Fruit fly (Drosophila melanogaster) whole organism, embryonic: ENCODE measurements around the gene CG33293.

Source experiments
- Adf1 ChIP-seq: fragments of 200-800 bp; sonication (Bioruptor generic); IDR thresholded peaks from 2 replicates; pipeline ENCODE4 v1.3.6; 2022; ENCODE audit warnings: missing biosample characterization, missing genetic modification characterization
- Asciz ChIP-seq: fragments of 200-800 bp; sonication (Bioruptor generic); optimal IDR thresholded peaks from 2 replicates; lab custom pipeline; 2017; ENCODE audit warnings: missing biosample characterization, mild to moderate bottlenecking, missing genetic modification characterization, missing genetic modification reagents
- CG10147 ChIP-seq: fragments of 200-800 bp; sonication (Bioruptor generic); optimal IDR thresholded peaks from 2 replicates; lab custom pipeline; 2019; ENCODE audit warnings: missing biosample characterization, mild to moderate bottlenecking, missing genetic modification characterization, moderate library complexity
- CG10209 ChIP-seq: fragments of 200-800 bp; sonication (Bioruptor generic); optimal IDR thresholded peaks from 3 replicates; lab custom pipeline; 2017; ENCODE audit warnings: missing biosample characterization, mild to moderate bottlenecking, missing genetic modification characterization, missing genetic modification reagents
- CG10979 ChIP-seq: fragments of 200-800 bp; sonication (Bioruptor generic); optimal IDR thresholded peaks from 2 replicates; lab custom pipeline; 2018; ENCODE audit warnings: missing biosample characterization, mild to moderate bottlenecking, missing genetic modification characterization, moderate library complexity
- CG12104 ChIP-seq: fragments of 200-800 bp; sonication (Bioruptor generic); optimal IDR thresholded peaks from 3 replicates; lab custom pipeline; 2016; ENCODE audit warnings: missing biosample characterization, missing genetic modification characterization
- CG12391 ChIP-seq: fragments of 200-800 bp; sonication (Bioruptor generic); optimal IDR thresholded peaks from 3 replicates; lab custom pipeline; 2018; ENCODE audit warnings: missing biosample characterization, mild to moderate bottlenecking, missing genetic modification characterization, moderate library complexity
- CG12659 ChIP-seq: fragments of 200-800 bp; sonication (Bioruptor generic); optimal IDR thresholded peaks from 3 replicates; lab custom pipeline; 2017; ENCODE audit warnings: mild to moderate bottlenecking, missing biosample characterization, missing genetic modification reagents, missing genetic modification characterization
- CG13296 ChIP-seq: fragments of 200-800 bp; sonication (Bioruptor generic); optimal IDR thresholded peaks from 3 replicates; lab custom pipeline; 2018; ENCODE audit warnings: missing biosample characterization, mild to moderate bottlenecking, missing genetic modification characterization
- CG13624 ChIP-seq: fragments of 200-800 bp; sonication (Bioruptor generic); optimal IDR thresholded peaks from 2 replicates; lab custom pipeline; 2016; ENCODE audit warnings: missing biosample characterization, missing genetic modification characterization
- CG13775 ChIP-seq: fragments of 200-800 bp; sonication (Bioruptor generic); optimal IDR thresholded peaks from 3 replicates; lab custom pipeline; 2017; ENCODE audit warnings: missing biosample characterization, mild to moderate bottlenecking, missing genetic modification characterization
- CG15073 ChIP-seq: fragments of 200-800 bp; sonication (Bioruptor generic); optimal IDR thresholded peaks from 2 replicates; lab custom pipeline; 2016; ENCODE audit warnings: missing biosample characterization, missing genetic modification characterization
- CG15696 ChIP-seq: fragments of 200-800 bp; sonication (Bioruptor generic); optimal IDR thresholded peaks from 2 replicates; lab custom pipeline; 2019; ENCODE audit warnings: missing biosample characterization, mild to moderate bottlenecking, missing genetic modification characterization, moderate library complexity
- CG17385 ChIP-seq: fragments of 200-800 bp; sonication (Bioruptor generic); optimal IDR thresholded peaks from 3 replicates; lab custom pipeline; 2018; ENCODE audit warnings: missing biosample characterization, mild to moderate bottlenecking, missing genetic modification characterization
- CG2129 ChIP-seq: fragments of 200-800 bp; sonication (Bioruptor generic); IDR thresholded peaks from 2 replicates; pipeline ENCODE4 v1.3.6; 2022; ENCODE audit warnings: missing biosample characterization, missing genetic modification characterization; ENCODE audit not compliant: partially characterized antibody
- CG31441 ChIP-seq: fragments of 200-800 bp; sonication (Bioruptor generic); IDR thresholded peaks from 2 replicates; pipeline ENCODE4 v1.3.6; 2022; ENCODE audit warnings: missing biosample characterization, missing genetic modification characterization
- CG3281 ChIP-seq: fragments of 200-800 bp; sonication (Bioruptor generic); optimal IDR thresholded peaks from 3 replicates; lab custom pipeline; 2017; ENCODE audit warnings: missing biosample characterization, mild to moderate bottlenecking, missing genetic modification characterization
- CG3995 ChIP-seq: fragments of 200-800 bp; sonication (Bioruptor generic); optimal IDR thresholded peaks from 3 replicates; lab custom pipeline; 2016; ENCODE audit warnings: missing biosample characterization, missing genetic modification characterization
- CG42726 ChIP-seq: fragments of 200-800 bp; sonication (Bioruptor generic); IDR thresholded peaks from 2 replicates; pipeline ENCODE4 v1.3.6; 2022; ENCODE audit warnings: missing biosample characterization, missing genetic modification characterization; ENCODE audit not compliant: partially characterized antibody
- CG6813 ChIP-seq: fragments of 200-800 bp; sonication (Bioruptor generic); optimal IDR thresholded peaks from 2 replicates; lab custom pipeline; 2017; ENCODE audit warnings: missing biosample characterization, missing genetic modification characterization, mild to moderate bottlenecking, moderate library complexity, missing genetic modification reagents
- CG7556 ChIP-seq: fragments of 200-800 bp; sonication (Bioruptor generic); optimal IDR thresholded peaks from 2 replicates; lab custom pipeline; 2017; ENCODE audit warnings: missing biosample characterization, mild to moderate bottlenecking, missing genetic modification characterization
- D ChIP-seq, 2 experiments: fragments of 200-800 bp in 1 of 2; fragments of >200 bp in 1 of 2; sonication (Bioruptor generic) in 1 of 2; optimal IDR thresholded peaks; 2 replicates in 1 of 2; 3 replicates in 1 of 2; lab custom pipeline; 2017; ENCODE audit warnings: mild to moderate bottlenecking in 1 of 2, missing biosample characterization in 1 of 2, missing genetic modification characterization in 1 of 2, missing genetic modification reagents in 1 of 2
- HHEX ChIP-seq: fragments of 200-800 bp; sonication (Bioruptor generic); optimal IDR thresholded peaks from 3 replicates; lab custom pipeline; 2017; ENCODE audit warnings: missing biosample characterization, mild to moderate bottlenecking, missing genetic modification characterization, missing genetic modification reagents
- HmgZ ChIP-seq: fragments of 200-800 bp; sonication (Bioruptor generic); optimal IDR thresholded peaks from 2 replicates; lab custom pipeline; 2018; ENCODE audit warnings: missing biosample characterization, mild to moderate bottlenecking, missing genetic modification characterization
- Mes4 ChIP-seq: fragments of 200-800 bp; sonication (Bioruptor generic); optimal IDR thresholded peaks from 2 replicates; lab custom pipeline; 2016; ENCODE audit warnings: missing biosample characterization, missing genetic modification characterization
- NFAT ChIP-seq: fragments of 200-800 bp; sonication (Bioruptor generic); IDR thresholded peaks from 2 replicates; pipeline ENCODE4 v1.3.6; 2022; ENCODE audit warnings: missing biosample characterization, missing genetic modification characterization
- NK7.1 ChIP-seq: fragments of 200-800 bp; sonication (Bioruptor generic); optimal IDR thresholded peaks from 3 replicates; lab custom pipeline; 2016; ENCODE audit warnings: missing biosample characterization, missing genetic modification characterization
- Opbp ChIP-seq: fragments of 200-800 bp; sonication (Bioruptor generic); IDR thresholded peaks from 3 replicates; pipeline ENCODE4 v1.3.6; 2022; ENCODE audit warnings: missing biosample characterization, missing genetic modification characterization; ENCODE audit not compliant: partially characterized antibody
- Taf1 ChIP-seq: fragments of 200-800 bp; sonication (Bioruptor generic); IDR thresholded peaks from 2 replicates; pipeline ENCODE4 v1.3.6; 2022; ENCODE audit warnings: missing biosample characterization, missing genetic modification characterization
- Trl ChIP-seq, 3 experiments: fragments of >200 bp in 2 of 3; fragments of 200-800 bp in 1 of 3; sonication (Bioruptor generic) in 1 of 3; optimal IDR thresholded peaks; 2 replicates in 1 of 3; 3 replicates in 2 of 3; lab custom pipeline; 2016 to 2017; ENCODE audit warnings: missing biosample characterization in 1 of 3, missing genetic modification characterization in 1 of 3
- amos ChIP-seq: fragments of 200-800 bp; sonication (Bioruptor generic); IDR thresholded peaks from 2 replicates; pipeline ENCODE4 v1.3.6; 2022; ENCODE audit warnings: missing biosample characterization, missing genetic modification characterization; ENCODE audit not compliant: partially characterized antibody
- caup ChIP-seq: fragments of 200-800 bp; sonication (Bioruptor generic); optimal IDR thresholded peaks from 3 replicates; lab custom pipeline; 2017; ENCODE audit warnings: missing biosample characterization, mild to moderate bottlenecking, missing genetic modification characterization, moderate library complexity; ENCODE audit not compliant: severe bottlenecking
- dmrt99B ChIP-seq: fragments of 200-800 bp; sonication (Bioruptor generic); optimal IDR thresholded peaks from 2 replicates; lab custom pipeline; 2018; ENCODE audit warnings: missing biosample characterization, mild to moderate bottlenecking, missing genetic modification characterization, moderate library complexity
- dpn ChIP-seq, 2 experiments: fragments of 200-800 bp; sonication (Bioruptor generic); optimal IDR thresholded peaks; 3 replicates each; lab custom pipeline; 2016; ENCODE audit warnings: missing biosample characterization in 2 of 2, missing genetic modification characterization in 2 of 2
- emc ChIP-seq: fragments of 200-800 bp; sonication (Bioruptor generic); optimal IDR thresholded peaks from 2 replicates; lab custom pipeline; 2016; ENCODE audit warnings: missing biosample characterization, missing genetic modification characterization
- en ChIP-seq: fragments of 200-800 bp; sonication (Bioruptor generic); optimal IDR thresholded peaks from 2 replicates; lab custom pipeline; 2016; ENCODE audit warnings: missing biosample characterization, missing genetic modification characterization
- gem ChIP-seq: fragments of 200-800 bp; sonication (Bioruptor generic); optimal IDR thresholded peaks from 2 replicates; lab custom pipeline; 2019; ENCODE audit warnings: missing biosample characterization, mild to moderate bottlenecking, missing genetic modification characterization, moderate library complexity
- grau ChIP-seq: fragments of 200-800 bp; optimal IDR thresholded peaks from 3 replicates; lab custom pipeline; 2019; ENCODE audit warnings: missing biosample characterization, mild to moderate bottlenecking, missing genetic modification characterization, moderate library complexity
- gt ChIP-seq: fragments of 200-800 bp; sonication (Bioruptor generic); IDR thresholded peaks from 2 replicates; pipeline ENCODE4 v1.3.6; 2022; ENCODE audit warnings: missing biosample characterization, missing genetic modification characterization
- kay ChIP-seq: fragments of 200-800 bp; sonication (Bioruptor generic); optimal IDR thresholded peaks from 2 replicates; lab custom pipeline; 2016; ENCODE audit warnings: missing biosample characterization, missing genetic modification characterization
- nmo ChIP-seq: fragments of 200-800 bp; sonication (Bioruptor generic); optimal IDR thresholded peaks from 2 replicates; lab custom pipeline; 2018; ENCODE audit warnings: missing biosample characterization, mild to moderate bottlenecking, missing genetic modification characterization, moderate library complexity
- org-1 ChIP-seq: fragments of 200-800 bp; sonication (Bioruptor generic); optimal IDR thresholded peaks from 2 replicates; lab custom pipeline; 2017; ENCODE audit warnings: missing biosample characterization, missing genetic modification characterization
- psq ChIP-seq: fragments of 200-800 bp; sonication (Bioruptor generic); optimal IDR thresholded peaks from 2 replicates; lab custom pipeline; 2017; ENCODE audit warnings: missing biosample characterization, missing genetic modification characterization
- sens ChIP-seq: fragments of 200-800 bp; sonication (Bioruptor generic); peaks from one replicate; lab custom pipeline; 2016; ENCODE audit warnings: missing biosample characterization, missing genetic modification characterization
- zf30C ChIP-seq: fragments of 200-800 bp; sonication (Bioruptor generic); optimal IDR thresholded peaks from 3 replicates; lab custom pipeline; 2018; ENCODE audit warnings: missing biosample characterization, mild to moderate bottlenecking, missing genetic modification characterization
- zfh1 ChIP-seq: fragments of 200-800 bp; sonication (Bioruptor generic); IDR thresholded peaks from 3 replicates; pipeline ENCODE4 v1.3.6; 2022; ENCODE audit warnings: missing biosample characterization, missing genetic modification characterization

The CG33293 gene

DNA sequence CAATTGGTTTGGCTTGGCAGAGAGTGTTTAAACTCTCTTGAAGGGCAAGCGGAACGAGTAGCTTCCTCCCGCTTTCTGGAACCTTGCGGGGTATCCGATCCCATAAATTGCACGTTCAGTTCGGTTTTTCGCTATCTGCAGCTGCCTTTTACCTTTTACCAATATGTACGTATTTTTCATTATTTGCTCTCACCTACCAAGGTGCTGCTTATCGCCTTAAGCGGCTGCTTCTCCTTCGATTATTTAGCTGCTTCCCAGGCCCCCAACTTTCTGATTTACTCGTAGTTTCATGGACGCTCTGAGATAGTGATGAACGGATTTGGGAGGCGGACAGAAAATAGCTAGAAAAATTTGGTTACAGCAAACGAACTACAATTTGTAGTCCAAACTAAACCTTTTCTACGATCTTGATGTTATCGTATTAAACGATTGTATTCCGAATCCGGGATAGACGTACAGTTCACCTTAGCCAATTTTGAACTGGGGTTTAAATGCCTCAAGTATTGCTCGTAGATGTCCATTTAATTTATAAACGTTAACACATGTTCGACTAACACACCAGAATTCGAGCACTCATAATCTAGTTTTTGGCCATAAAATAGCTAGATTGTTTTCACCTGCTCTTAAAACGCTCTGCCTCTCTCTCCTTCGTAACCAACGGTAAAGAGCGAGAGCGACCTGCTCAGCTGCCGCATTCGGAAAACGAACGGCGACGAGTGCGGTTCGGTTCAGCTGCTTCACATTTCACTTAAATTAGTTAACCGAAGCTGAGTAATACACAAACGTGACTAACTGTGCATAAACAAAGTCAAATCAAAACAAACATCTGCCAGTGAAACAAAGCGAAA is 23.9 kb upstream of the CG33293 start (continued):
- peak; percentile 2 for TF ChIP-seq Asciz (GFP tag; lab: Kevin White, UChicago)
- TF ChIP-seq CG15696: peak; percentile 9
- TF ChIP-seq Taf1: 0 out of 2 replicates have a peak, but pooled peaks have one; percentile 9
- peak; percentile 44 for TF ChIP-seq HmgZ (tag; lab: Kevin White, UChicago)
- peak; percentile 32 for TF ChIP-seq CG12104 (GFP tag; lab: Kevin White, UChicago)
- peak; percentile 42 for TF ChIP-seq CG13775 (GFP tag; lab: Kevin White, UChicago)
- peak; percentile 86 for TF ChIP-seq sens (GFP tag; lab: Kevin White, UChicago)
- TF ChIP-seq caup (GFP tag; lab: Kevin White, UChicago): no peak
- TF ChIP-seq nmo (GFP tag; lab: Kevin White, UChicago): peak; percentile 46
- peak; percentile 2 for TF ChIP-seq CG3995
- no peak; the same call in 1 of the 2 replicates for TF ChIP-seq Adf1 (GFP tag; lab: Robert Waterston, UW)
- peak; percentile 37 for TF ChIP-seq CG10209 (GFP tag; lab: Kevin White, UChicago)
- TF ChIP-seq CG42726 (GFP tag; lab: Robert Waterston, UW): 0 out of 2 replicates have a peak, but pooled peaks have one; percentile 29
- peak; percentile 22 for TF ChIP-seq NK7.1
- TF ChIP-seq CG2129 (GFP tag; lab: Robert Waterston, UW): no peak
- peak; percentile 67 for TF ChIP-seq grau
- no peak for TF ChIP-seq Mes4 (GFP tag; lab: Kevin White, UChicago)
- 0 out of 2 replicates have a peak, but pooled peaks have one; percentile 23 for TF ChIP-seq CG31441
- peak; percentile 43 for TF ChIP-seq org-1 (GFP tag; lab: Kevin White, UChicago)
- peak; percentile 54 for TF ChIP-seq CG13296
- TF ChIP-seq CG15073: no peak
- TF ChIP-seq en: no peak
- TF ChIP-seq CG13624 (GFP tag; lab: Kevin White, UChicago): peak; percentile 36
- peak; percentile 52 for TF ChIP-seq CG17385 (GFP tag; lab: Kevin White, UChicago)
- no peak for TF ChIP-seq psq
- no peak; the same call in 1 of the 2 replicates for TF ChIP-seq amos (GFP tag; lab: Robert Waterston, UW)
- TF ChIP-seq Opbp (GFP tag; lab: Robert Waterston, UW): 0 out of 3 replicates have a peak, but pooled peaks have one; percentile 37
- TF ChIP-seq zfh1 (GFP tag; lab: Robert Waterston, UW): 0 out of 3 replicates have a peak, but pooled peaks have one; percentile 32
- peak; percentile 23 to 37 for TF ChIP-seq dpn (GFP tag; optimal IDR thresholded peaks at IDR 0.05; lab: Kevin White, UChicago)
- TF ChIP-seq NFAT (GFP tag; lab: Robert Waterston, UW): no peak
- peak; percentile 58 for TF ChIP-seq CG3281 (GFP tag; lab: Kevin White, UChicago)
- TF ChIP-seq emc (GFP tag; lab: Kevin White, UChicago): peak; percentile 20
- peak; percentile 23 for TF ChIP-seq CG10979 (tag; lab: Kevin White, UChicago)
- TF ChIP-seq CG6813 (GFP tag; lab: Kevin White, UChicago): no peak
- TF ChIP-seq dmrt99B: peak; percentile 54
- peak; percentile 84 to 87 for TF ChIP-seq Trl (optimal IDR thresholded peaks at IDR 0.05; lab: Kevin White, UChicago)
- TF ChIP-seq Trl (GFP tag; optimal IDR thresholded peaks at IDR 0.05; lab: Kevin White, UChicago): peak; percentile 16
- peak; percentile 48 for TF ChIP-seq D (optimal IDR thresholded peaks at IDR 0.05; lab: Kevin White, UChicago)
- TF ChIP-seq D (GFP tag; optimal IDR thresholded peaks at IDR 0.05; lab: Kevin White, UChicago): no peak
- peak; percentile 73 for TF ChIP-seq CG7556
- no peak for TF ChIP-seq zf30C (GFP tag; lab: Kevin White, UChicago)
- TF ChIP-seq gem (tag; lab: Kevin White, UChicago): peak; percentile 58
- TF ChIP-seq gt (GFP tag; lab: Robert Waterston, UW): no peak
- TF ChIP-seq CG10147 (GFP tag; lab: Kevin White, UChicago): peak; percentile 58
- peak; percentile 45 for TF ChIP-seq CG12659 (GFP tag; lab: Kevin White, UChicago)
- peak; percentile 55 for TF ChIP-seq CG12391
- peak; percentile 43 for TF ChIP-seq kay (GFP tag; lab: Kevin White, UChicago)
- TF ChIP-seq HHEX: peak; percentile 29
